Worm (Caenorhabditis elegans) whole organism, L4/young adult: ENCODE results near the gene atp-5.

Experiments used
- W03F9.2 ChIP-seq: fragments of 150-350 bp; optimal IDR thresholded peaks from 2 replicates; lab custom pipeline; 2014; ENCODE audit warnings: missing biosample characterization, missing genetic modification characterization
- dao-5 ChIP-seq: sonication (generic microtip); optimal IDR thresholded peaks from 2 replicates; lab custom pipeline; 2016; ENCODE audit warnings: missing genotype, missing genetic modification characterization, moderate library complexity, missing compliant biosample characterization

- TF ChIP-seq W03F9.2 (tag; lab: Kevin White, UChicago) (no peak), dao-5 (tag; lab: Kevin White, UChicago) (no peak)
These were observed 16.7 kb upstream of the atp-5 start for ce11 chrV:11140326-11140725.
